Worm (Caenorhabditis elegans) whole organism, L4 larva: ENCODE measurements around the gene cyn-9.

ENCODE experiments used
- Y5F2A.4 ChIP-seq: fragments of 200-800 bp; sonication (Bioruptor generic); optimal IDR thresholded peaks from 2 replicates; lab custom pipeline; 2018; ENCODE audit warnings: mild to moderate bottlenecking, missing genetic modification characterization, missing compliant biosample characterization
- aha-1 ChIP-seq: fragments of 150-350 bp; peaks from one replicate; lab custom pipeline; 2014; ENCODE audit warnings: missing biosample characterization, missing genetic modification characterization
- arid-1 ChIP-seq: fragments of 200-800 bp; sonication (Bioruptor generic); conservative IDR thresholded peaks from 2 replicates; pipeline ENCODE4 v1.3.6; 2022; ENCODE audit warnings: missing genetic modification reagents, missing genetic modification characterization, missing compliant biosample characterization
- ceh-32 ChIP-seq: sonication (generic microtip); optimal IDR thresholded peaks from 2 replicates; lab custom pipeline; 2016; ENCODE audit warnings: mild to moderate bottlenecking, missing genetic modification characterization, missing compliant biosample characterization; ENCODE audit not compliant: poor library complexity
- ceh-44 ChIP-seq: fragments of 200-800 bp; sonication (Bioruptor generic); IDR thresholded peaks from 2 replicates; pipeline ENCODE4 v1.3.6; 2022; ENCODE audit warnings: missing genetic modification reagents, missing genetic modification characterization, missing compliant biosample characterization
- ceh-82 ChIP-seq: sonication (generic microtip); optimal IDR thresholded peaks from 2 replicates; lab custom pipeline; 2017; ENCODE audit warnings: missing biosample characterization, missing genetic modification characterization
- daf-19 ChIP-seq: fragments of 200-800 bp; sonication (Bioruptor generic); conservative IDR thresholded peaks from 2 replicates; pipeline ENCODE4 v1.3.6; 2022; ENCODE audit warnings: missing genetic modification characterization, missing compliant biosample characterization
- daf-8 ChIP-seq: fragments of 200-800 bp; sonication (Bioruptor generic); IDR thresholded peaks from 2 replicates; pipeline ENCODE4 v1.3.6; 2022; ENCODE audit warnings: missing genetic modification characterization, missing compliant biosample characterization
- dmd-9 ChIP-seq: fragments of 200-800 bp; sonication (Bioruptor generic); IDR thresholded peaks from 2 replicates; pipeline ENCODE4 v1.3.6; 2022; ENCODE audit warnings: missing genetic modification reagents, missing genetic modification characterization, missing compliant biosample characterization
- dpl-1 ChIP-seq: fragments of 150-350 bp; optimal IDR thresholded peaks from 2 replicates; lab custom pipeline; 2014; ENCODE audit warnings: missing biosample characterization, missing genetic modification reagents, missing genetic modification characterization
- duxl-1 ChIP-seq: sonication (generic microtip); optimal IDR thresholded peaks from 2 replicates; lab custom pipeline; 2016; ENCODE audit warnings: mild to moderate bottlenecking, missing genetic modification characterization, moderate library complexity, missing compliant biosample characterization; ENCODE audit not compliant: poor library complexity
- dve-1 ChIP-seq: sonication (generic microtip); optimal IDR thresholded peaks from 2 replicates; lab custom pipeline; 2017; ENCODE audit warnings: antibody characterized with exemption, mild to moderate bottlenecking, missing genetic modification characterization, missing compliant biosample characterization; ENCODE audit not compliant: insufficient read depth
- fos-1 ChIP-seq: fragments of 150-350 bp; optimal IDR thresholded peaks from 2 replicates; lab custom pipeline; 2014; ENCODE audit warnings: missing biosample characterization, missing genetic modification characterization
- hlh-30 ChIP-seq: sonication (generic microtip); optimal IDR thresholded peaks from 2 replicates; lab custom pipeline; 2017; ENCODE audit warnings: antibody characterized with exemption, mild to moderate bottlenecking, missing genetic modification characterization, missing compliant biosample characterization; ENCODE audit not compliant: insufficient read depth
- hmg-1.1 ChIP-seq: fragments of 200-800 bp; sonication (Bioruptor generic); IDR thresholded peaks from 2 replicates; pipeline ENCODE4 v1.3.6; 2022; ENCODE audit warnings: missing genetic modification reagents, missing genetic modification characterization, missing compliant biosample characterization
- lin-13 ChIP-seq: fragments of 150-350 bp; optimal IDR thresholded peaks from 2 replicates; lab custom pipeline; 2014; ENCODE audit warnings: missing biosample characterization, missing genetic modification reagents, missing genetic modification characterization
- lin-29 ChIP-seq: fragments of 200-800 bp; sonication (Bioruptor generic); IDR thresholded peaks from 2 replicates; pipeline ENCODE4 v1.3.6; 2022; ENCODE audit warnings: missing genetic modification reagents, missing genetic modification characterization, missing compliant biosample characterization
- lin-38 ChIP-seq: fragments of 200-800 bp; sonication (Bioruptor generic); IDR thresholded peaks from 2 replicates; pipeline ENCODE4 v1.3.6; 2022; ENCODE audit warnings: missing genetic modification reagents, missing genetic modification characterization, missing compliant biosample characterization
- lin-39 ChIP-seq: fragments of 150-350 bp; optimal IDR thresholded peaks from 2 replicates; lab custom pipeline; 2014; ENCODE audit warnings: missing biosample characterization, missing genetic modification reagents, missing genetic modification characterization
- lsy-2 ChIP-seq, 2 experiments: fragments of 150-350 bp in 1 of 2; sonication (generic microtip) in 1 of 2; optimal IDR thresholded peaks; 2 replicates each; lab custom pipeline; 2014 to 2017; ENCODE audit warnings: missing biosample characterization in 2 of 2, missing genetic modification characterization in 2 of 2
- madf-5 ChIP-seq, 2 experiments: fragments of 200-800 bp; sonication (Bioruptor generic); IDR thresholded peaks; 2 replicates each; pipeline ENCODE4 v1.3.6; 2022; ENCODE audit warnings: missing compliant biosample characterization in 2 of 2, missing genetic modification characterization in 2 of 2
- mep-1 ChIP-seq: fragments of 150-350 bp; sonication (generic microtip); optimal IDR thresholded peaks from 3 replicates; lab custom pipeline; 2014; ENCODE audit warnings: missing biosample characterization, missing genetic modification characterization
- mes-2 ChIP-seq: sonication (generic microtip); optimal IDR thresholded peaks from 2 replicates; lab custom pipeline; 2016; ENCODE audit warnings: missing genotype, mild to moderate bottlenecking, missing genetic modification characterization, missing compliant biosample characterization; ENCODE audit not compliant: poor library complexity, severe bottlenecking
- mxl-2 ChIP-seq: fragments of 200-800 bp; sonication (Bioruptor generic); conservative IDR thresholded peaks from 2 replicates; pipeline ENCODE4 v1.3.6; 2022; ENCODE audit warnings: missing genetic modification reagents, missing genetic modification characterization, missing compliant biosample characterization
- mxl-3 ChIP-seq: fragments of 200-800 bp; sonication (Bioruptor generic); optimal IDR thresholded peaks from 2 replicates; lab custom pipeline; 2018; ENCODE audit warnings: mild to moderate bottlenecking, missing genetic modification characterization, missing compliant biosample characterization
- nhr-11 ChIP-seq: fragments of 150-350 bp; optimal IDR thresholded peaks from 2 replicates; lab custom pipeline; 2014; ENCODE audit warnings: missing biosample characterization, missing genetic modification characterization
- nhr-237 ChIP-seq: sonication (generic microtip); optimal IDR thresholded peaks from 2 replicates; lab custom pipeline; 2017; ENCODE audit warnings: missing biosample characterization, missing genetic modification characterization
- nhr-28 ChIP-seq: fragments of 150-350 bp; optimal IDR thresholded peaks from 2 replicates; lab custom pipeline; 2014; ENCODE audit warnings: missing biosample characterization, missing genetic modification characterization
- nhr-42 ChIP-seq: fragments of 200-800 bp; sonication (Bioruptor generic); IDR thresholded peaks from 2 replicates; pipeline ENCODE4 v1.3.6; 2022; ENCODE audit warnings: missing genetic modification characterization, missing compliant biosample characterization
- nhr-6 ChIP-seq: fragments of 150-350 bp; optimal IDR thresholded peaks from 2 replicates; lab custom pipeline; 2014; ENCODE audit warnings: missing biosample characterization, missing genetic modification characterization
- skn-1 ChIP-seq: fragments of 150-350 bp; optimal IDR thresholded peaks from 2 replicates; lab custom pipeline; 2014; ENCODE audit warnings: missing biosample characterization, missing genetic modification characterization
- unc-130 ChIP-seq: sonication (generic microtip); optimal IDR thresholded peaks from 2 replicates; lab custom pipeline; 2016; ENCODE audit warnings: missing genetic modification reagents, missing genetic modification characterization, missing compliant biosample characterization
- unc-62 ChIP-seq, 3 experiments: fragments of 150-350 bp in 1 of 3; sonication (generic microtip); optimal IDR thresholded peaks in 2 of 3; peaks in 1 of 3; 1 replicate in 1 of 3; 2 replicates in 2 of 3; lab custom pipeline; 2014 to 2017; ENCODE audit warnings: missing biosample characterization in 3 of 3, missing genetic modification characterization in 3 of 3, missing genetic modification reagents in 3 of 3, missing genotype in 1 of 3
- ztf-7 ChIP-seq: fragments of 150-350 bp; optimal IDR thresholded peaks from 2 replicates; lab custom pipeline; 2014; ENCODE audit warnings: missing biosample characterization, missing genetic modification characterization

Gene cyn-9

DNA sequence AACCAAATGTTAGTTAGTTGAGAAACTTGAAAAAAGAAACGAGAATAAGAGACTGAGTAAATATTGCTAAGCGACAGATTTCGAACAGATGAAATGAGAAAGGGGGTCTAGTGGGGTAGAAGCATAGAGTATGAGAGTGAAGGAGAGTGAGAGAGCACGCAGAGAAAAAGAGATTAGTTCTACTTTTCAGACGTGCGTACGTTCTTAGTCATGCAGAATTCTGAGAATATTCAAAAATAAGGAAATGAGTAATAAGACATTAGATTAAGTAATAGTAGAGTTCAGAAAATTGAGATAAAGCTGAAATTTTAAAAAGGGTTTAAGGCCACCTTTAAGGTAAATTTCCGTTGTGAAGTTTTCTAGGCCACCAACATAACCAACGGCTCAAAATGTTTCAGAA is 28.5 kb downstream of the cyn-9 start:
- TF ChIP-seq hmg-1.1 (GFP tag; lab: Robert Waterston, UW) (0 out of 2 replicates have a peak, but pooled peaks have one; percentile 8), lin-29 (GFP tag; lab: Robert Waterston, UW) (no peak), dmd-9 (GFP tag; lab: Robert Waterston, UW) (no peak), lin-39 (tag; lab: Kevin White, UChicago) (no peak), nhr-11 (tag; lab: Kevin White, UChicago) (peak; percentile 32), dve-1 (tag; lab: Kevin White, UChicago) (no peak), ztf-7 (tag; lab: Kevin White, UChicago) (no peak), ceh-32 (tag; lab: Kevin White, UChicago) (no peak), lsy-2 (tag; optimal IDR thresholded peaks at IDR 0.05; lab: Kevin White, UChicago) (peak in 1 of 2 experiments; percentile 36), fos-1 (tag; lab: Kevin White, UChicago) (no peak), nhr-6 (tag; lab: Kevin White, UChicago) (no peak)

DNA sequence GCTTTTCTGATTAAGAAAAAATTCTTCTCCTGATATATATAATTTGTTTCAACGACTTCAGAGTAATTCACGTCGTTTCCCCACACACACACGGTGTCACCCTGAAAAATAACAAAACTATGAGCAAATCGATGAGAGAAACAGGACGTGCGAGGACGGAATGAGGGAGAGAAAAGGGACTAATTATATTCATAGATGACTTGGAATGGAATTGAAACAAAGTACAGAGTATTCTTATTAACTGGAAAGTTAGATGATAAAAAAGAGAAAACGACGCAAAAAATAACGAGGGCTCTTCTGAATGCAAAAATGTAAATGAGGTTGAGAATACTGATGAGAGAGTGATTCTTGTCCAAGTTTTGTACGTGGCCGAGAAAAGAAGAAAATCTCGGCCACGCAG is 29.1 kb downstream of the cyn-9 start, which contains the start of gene C46F11.6:
C46F11.6 (minus strand) TSS at position 101 of the 400 bp plus-strand sequence.
- no peak for TF ChIP-seq daf-8 (GFP tag; lab: Robert Waterston, UW)
- TF ChIP-seq unc-62 (GFP tag; optimal IDR thresholded peaks at IDR 0.05 in 1 of 2; lab: Kevin White, UChicago): peak in 1 of 2 experiments; percentile 58
- no peak for TF ChIP-seq unc-62 (tag; optimal IDR thresholded peaks at IDR 0.05; lab: Kevin White, UChicago)
- TF ChIP-seq nhr-237 (tag; lab: Kevin White, UChicago): no peak
- no peak for TF ChIP-seq arid-1 (GFP tag; lab: Robert Waterston, UW)

DNA sequence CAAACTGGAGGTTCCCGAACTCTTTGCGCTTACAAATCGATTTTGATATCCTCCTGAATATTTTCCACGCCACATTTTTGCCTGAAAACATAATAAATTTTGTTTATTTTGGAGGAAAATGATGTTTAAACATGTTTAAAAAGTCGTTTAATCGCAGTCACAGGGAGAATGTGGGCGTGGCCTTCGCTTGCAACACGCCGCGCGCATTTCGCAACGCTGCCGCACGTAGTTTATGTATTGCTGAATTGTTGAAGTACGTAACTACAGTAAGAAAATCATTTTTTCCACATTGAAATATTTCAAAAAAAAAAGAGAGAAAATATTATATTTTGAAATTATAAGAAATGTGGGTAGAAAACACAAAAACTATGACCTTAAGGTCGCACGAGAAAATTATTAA is 35.2 kb downstream of the cyn-9 start, which contains the start of gene C46F11.4:
C46F11.4 (minus strand) TSS at position 81 of the 400 bp plus-strand sequence.
- TF ChIP-seq skn-1 (tag; lab: Kevin White, UChicago): no peak
- peak; percentile 5 to 67 for TF ChIP-seq lsy-2 (tag; optimal IDR thresholded peaks at IDR 0.05; lab: Kevin White, UChicago)
- TF ChIP-seq lin-13 (GFP tag; lab: Kevin White, UChicago): peak; percentile 45
- no peak for TF ChIP-seq mxl-3 (GFP tag; lab: Kevin White, UChicago)
- peak; percentile 67 for TF ChIP-seq hlh-30 (tag; lab: Kevin White, UChicago)
- no peak for TF ChIP-seq nhr-42 (GFP tag; lab: Robert Waterston, UW)
- TF ChIP-seq arid-1 (GFP tag; lab: Robert Waterston, UW): peak; percentile 36; the same call in 1 of the 2 replicates
- TF ChIP-seq mes-2: peak; percentile 87
- no peak for TF ChIP-seq madf-5 (GFP tag; IDR thresholded peaks at IDR 0.05; lab: Robert Waterston, UW)
- TF ChIP-seq dve-1 (tag; lab: Kevin White, UChicago): peak; percentile 40
- no peak for TF ChIP-seq ceh-82 (tag; lab: Kevin White, UChicago)
- TF ChIP-seq nhr-28 (tag; lab: Kevin White, UChicago): peak; percentile 92
- TF ChIP-seq mxl-2 (GFP tag; lab: Robert Waterston, UW): no peak
- TF ChIP-seq ceh-44 (GFP tag; lab: Robert Waterston, UW): no peak
- TF ChIP-seq daf-19 (GFP tag; lab: Robert Waterston, UW): 0 out of 2 replicates have a peak, but pooled peaks have one; percentile 71
- no peak for TF ChIP-seq Y5F2A.4 (GFP tag; lab: Kevin White, UChicago)
- TF ChIP-seq aha-1 (tag; lab: Kevin White, UChicago): peak; percentile 49
- peak; percentile 50; the same call in 1 of the 2 replicates for TF ChIP-seq hmg-1.1 (GFP tag; lab: Robert Waterston, UW)
- TF ChIP-seq dpl-1 (GFP tag; lab: Kevin White, UChicago): peak; percentile 43
- TF ChIP-seq unc-130 (GFP tag; lab: Kevin White, UChicago): peak; percentile 14
- peak; percentile 48 for TF ChIP-seq lin-38 (GFP tag; lab: Robert Waterston, UW)
- TF ChIP-seq mep-1 (tag; lab: Kevin White, UChicago): peak; percentile 66
- peak; percentile 62 for TF ChIP-seq duxl-1 (tag; lab: Kevin White, UChicago)
- TF ChIP-seq nhr-6 (tag; lab: Kevin White, UChicago): peak; percentile 15
- TF ChIP-seq, all 104 proteins: peak for 16
